Worm (Caenorhabditis elegans) whole organism, young adult: ENCODE results near the gene chil-15.

Experiments used
- F22D6.2 ChIP-seq: sonication (generic microtip); optimal IDR thresholded peaks from 2 replicates; lab custom pipeline; 2016; ENCODE audit warnings: mild to moderate bottlenecking, missing genetic modification characterization, missing compliant biosample characterization
- ceh-91 ChIP-seq: fragments of 200-800 bp; sonication (Bioruptor generic); IDR thresholded peaks from 2 replicates; pipeline ENCODE4 v1.3.6; 2022; ENCODE audit warnings: missing genetic modification reagents, missing genetic modification characterization, missing compliant biosample characterization
- sea-2 ChIP-seq: fragments of 200-800 bp; sonication (Bioruptor generic); IDR thresholded peaks from 2 replicates; pipeline ENCODE4 v1.3.6; 2022; ENCODE audit warnings: missing genetic modification characterization, missing compliant biosample characterization
- unc-62 ChIP-seq: fragments of 150-350 bp; optimal IDR thresholded peaks from 2 replicates; lab custom pipeline; 2014; ENCODE audit warnings: missing biosample characterization, missing genetic modification reagents, missing genetic modification characterization
- zfh-2 ChIP-seq: fragments of 200-800 bp; sonication (Bioruptor generic); conservative IDR thresholded peaks from 2 replicates; pipeline ENCODE4 v1.3.6; 2022; ENCODE audit warnings: missing genetic modification reagents, missing genetic modification characterization, missing compliant biosample characterization

- no peak for TF ChIP-seq F22D6.2 (tag; lab: Kevin White, UChicago)
- no peak for TF ChIP-seq sea-2 (GFP tag; lab: Robert Waterston, UW)
- TF ChIP-seq ceh-91 = no peak
- no peak for TF ChIP-seq unc-62
- no peak for TF ChIP-seq zfh-2 (GFP tag; lab: Robert Waterston, UW)
Measured at ce11 chrII:9470027-9470426, 26.6 kb upstream of the chil-15 start, which contains the start of gene T19H5.6.
